Worm (Caenorhabditis elegans) whole organism, L1 larva: Measurements from ENCODE around the gene Y41E3.6.

ENCODE experiments used
- C04F5.9 ChIP-seq: sonication (generic microtip); optimal IDR thresholded peaks from 2 replicates; lab custom pipeline; 2016; ENCODE audit warnings: missing genetic modification characterization, missing compliant biosample characterization
- C16A3.4 ChIP-seq: fragments of 150-350 bp; optimal IDR thresholded peaks from 2 replicates; lab custom pipeline; 2014; ENCODE audit warnings: missing biosample characterization, missing genetic modification characterization
- C34B4.2 ChIP-seq: sonication (generic microtip); optimal IDR thresholded peaks from 2 replicates; lab custom pipeline; 2017; ENCODE audit warnings: mild to moderate bottlenecking, missing genetic modification characterization, missing compliant biosample characterization
- F16B12.6 ChIP-seq: fragments of 150-350 bp; optimal IDR thresholded peaks from 2 replicates; lab custom pipeline; 2014; ENCODE audit warnings: missing biosample characterization, missing genetic modification characterization
- aly-2 ChIP-seq: fragments of 150-350 bp; optimal IDR thresholded peaks from 2 replicates; lab custom pipeline; 2014; ENCODE audit warnings: missing biosample characterization, missing genetic modification characterization
- blmp-1 ChIP-seq: fragments of 150-350 bp; optimal IDR thresholded peaks from 2 replicates; lab custom pipeline; 2014; ENCODE audit warnings: missing biosample characterization, missing genetic modification characterization
- ces-1 ChIP-seq: fragments of 150-350 bp; optimal IDR thresholded peaks from 2 replicates; lab custom pipeline; 2014; ENCODE audit warnings: missing biosample characterization, missing genetic modification reagents, missing genetic modification characterization
- efl-1 ChIP-seq, 4 experiments: fragments of 150-350 bp; optimal IDR thresholded peaks in 3 of 4; peaks in 1 of 4; 1 replicate in 1 of 4; 2 replicates in 3 of 4; lab custom pipeline; 2014; ENCODE audit warnings: missing biosample characterization in 2 of 4, missing genetic modification characterization in 2 of 4, missing genetic modification reagents in 2 of 4
- egl-13 ChIP-seq: sonication (generic microtip); optimal IDR thresholded peaks from 2 replicates; lab custom pipeline; 2016; ENCODE audit warnings: missing genotype, missing genetic modification reagents, missing genetic modification characterization, missing compliant biosample characterization
- fos-1 ChIP-seq: fragments of 150-350 bp; optimal IDR thresholded peaks from 2 replicates; lab custom pipeline; 2014; ENCODE audit warnings: missing biosample characterization, missing genetic modification characterization
- hlh-4 ChIP-seq: sonication (generic microtip); optimal IDR thresholded peaks from 2 replicates; lab custom pipeline; 2016; ENCODE audit warnings: mild to moderate bottlenecking, missing genetic modification characterization, missing compliant biosample characterization
- irx-1 ChIP-seq: sonication (generic microtip); optimal IDR thresholded peaks from 2 replicates; lab custom pipeline; 2016; ENCODE audit warnings: missing genetic modification characterization, missing compliant biosample characterization
- isw-1 ChIP-seq: fragments of 200-800 bp; sonication (Bioruptor generic); IDR thresholded peaks from 2 replicates; pipeline ENCODE4 v1.3.6; 2022; ENCODE audit warnings: missing genetic modification characterization, missing compliant biosample characterization
- lin-15B ChIP-seq: fragments of 150-350 bp; sonication (generic microtip); optimal IDR thresholded peaks from 3 replicates; lab custom pipeline; 2014; ENCODE audit warnings: missing biosample characterization, missing genetic modification characterization
- lin-35 ChIP-seq, 2 experiments: fragments of 150-350 bp; optimal IDR thresholded peaks; 2 replicates each; lab custom pipeline; 2014; ENCODE audit warnings: missing biosample characterization in 2 of 2, missing genetic modification characterization in 2 of 2, missing genetic modification reagents in 2 of 2
- lsy-2 ChIP-seq, 2 experiments: fragments of 150-350 bp; optimal IDR thresholded peaks; 2 replicates each; lab custom pipeline; 2014; ENCODE audit warnings: missing biosample characterization in 2 of 2, missing genetic modification characterization in 2 of 2
- mdl-1 ChIP-seq, 2 experiments: fragments of 150-350 bp; optimal IDR thresholded peaks; 2 replicates each; lab custom pipeline; 2014 to 2017; ENCODE audit warnings: missing biosample characterization in 2 of 2, missing genetic modification characterization in 2 of 2, inconsistent platforms in 1 of 2
- nhr-71 ChIP-seq: sonication (generic microtip); optimal IDR thresholded peaks from 2 replicates; lab custom pipeline; 2016; ENCODE audit warnings: mild to moderate bottlenecking, missing genetic modification characterization, moderate library complexity, missing compliant biosample characterization
- nhr-76 ChIP-seq: sonication (generic microtip); optimal IDR thresholded peaks from 2 replicates; lab custom pipeline; 2017; ENCODE audit warnings: missing biosample characterization, missing genetic modification characterization
- nhr-84 ChIP-seq: sonication (generic microtip); optimal IDR thresholded peaks from 2 replicates; lab custom pipeline; 2017; ENCODE audit warnings: missing biosample characterization, missing genetic modification characterization
- nhr-85 ChIP-seq: sonication (generic microtip); peaks from one replicate; lab custom pipeline; 2016; ENCODE audit warnings: missing genetic modification characterization, inconsistent platforms, missing compliant biosample characterization
- pqm-1 ChIP-seq: sonication (generic microtip); optimal IDR thresholded peaks from 3 replicates; lab custom pipeline; 2017; ENCODE audit warnings: missing biosample characterization, missing genetic modification characterization
- rnt-1 ChIP-seq: sonication (generic microtip); optimal IDR thresholded peaks from 2 replicates; lab custom pipeline; 2016; ENCODE audit warnings: mild to moderate bottlenecking, missing genetic modification characterization, moderate library complexity, missing compliant biosample characterization
- snpc-4 ChIP-seq: fragments of 150-350 bp; optimal IDR thresholded peaks from 2 replicates; lab custom pipeline; 2014; ENCODE audit warnings: missing biosample characterization, missing genetic modification characterization
- sup-37 ChIP-seq: fragments of 200-800 bp; sonication (Bioruptor generic); optimal IDR thresholded peaks from 2 replicates; lab custom pipeline; 2018; ENCODE audit warnings: mild to moderate bottlenecking, missing genetic modification characterization, missing compliant biosample characterization
- swsn-7 ChIP-seq: sonication (generic microtip); optimal IDR thresholded peaks from 2 replicates; lab custom pipeline; 2016; ENCODE audit warnings: missing genetic modification characterization, missing compliant biosample characterization
- unc-130 ChIP-seq: fragments of 150-350 bp; optimal IDR thresholded peaks from 2 replicates; lab custom pipeline; 2017; ENCODE audit warnings: missing biosample characterization, missing genetic modification characterization, inconsistent platforms
- unc-30 ChIP-seq: sonication (generic microtip); optimal IDR thresholded peaks from 2 replicates; lab custom pipeline; 2017; ENCODE audit warnings: missing biosample characterization, missing genetic modification characterization
- xbp-1 ChIP-seq: sonication (generic microtip); optimal IDR thresholded peaks from 2 replicates; lab custom pipeline; 2016; ENCODE audit warnings: missing genetic modification characterization, missing compliant biosample characterization
- zag-1 ChIP-seq: fragments of 150-350 bp; optimal IDR thresholded peaks from 2 replicates; lab custom pipeline; 2014; ENCODE audit warnings: missing biosample characterization, missing genetic modification characterization
- zip-4 ChIP-seq: fragments of 200-800 bp; sonication (Bioruptor generic); optimal IDR thresholded peaks from 2 replicates; lab custom pipeline; 2018; ENCODE audit warnings: mild to moderate bottlenecking, missing genetic modification characterization, moderate library complexity, missing compliant biosample characterization
- ztf-4 ChIP-seq: fragments of 150-350 bp; optimal IDR thresholded peaks from 2 replicates; lab custom pipeline; 2014; ENCODE audit warnings: missing biosample characterization, missing genetic modification characterization

Y41E3.6 gene

DNA sequence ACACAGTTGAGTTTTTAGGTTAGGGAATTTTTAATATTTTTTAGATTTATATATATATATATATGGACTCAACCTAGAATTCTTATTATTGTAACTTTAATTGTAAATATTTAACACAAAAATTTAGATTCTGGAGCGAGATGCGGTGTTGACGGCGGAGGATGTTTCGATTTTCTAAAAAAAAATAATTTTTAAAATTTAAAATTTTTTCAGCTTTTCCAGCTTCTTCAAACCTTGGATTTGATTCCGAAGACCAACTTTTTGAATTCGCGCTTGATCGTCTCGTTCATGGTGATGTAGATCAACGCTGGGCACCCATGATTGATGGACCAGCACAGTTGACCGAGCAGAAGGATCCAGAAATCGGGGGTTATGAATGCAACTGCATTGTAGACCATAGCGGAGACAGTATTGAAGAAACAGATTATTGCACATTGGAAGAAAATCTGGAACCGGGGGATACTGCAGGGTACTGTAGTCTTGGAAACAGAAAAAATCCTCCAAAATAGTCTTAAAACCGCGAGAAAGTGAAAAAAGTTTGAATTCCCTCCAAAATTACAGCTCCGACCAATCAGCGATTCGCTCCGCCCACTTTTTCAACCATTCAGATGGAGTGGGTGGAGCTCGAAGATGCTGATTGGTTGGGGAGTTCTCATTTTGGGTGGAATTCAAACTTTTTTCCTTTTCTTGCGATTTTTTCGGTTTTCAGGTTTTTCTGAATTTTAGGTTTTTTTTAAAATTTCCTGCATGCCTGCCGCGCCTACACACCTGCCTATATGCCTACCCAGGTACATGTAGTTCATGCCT, 42.9 kb downstream of the Y41E3.6 start (continued):
- TF ChIP-seq rnt-1 (tag; lab: Kevin White, UChicago) (peak; percentile 9), nhr-71 (tag; lab: Kevin White, UChicago) (peak; percentile 56), pqm-1 (tag; lab: Kevin White, UChicago) (no peak), blmp-1 (tag; lab: Kevin White, UChicago) (no peak), nhr-76 (tag; lab: Kevin White, UChicago) (no peak), ztf-4 (tag; lab: Kevin White, UChicago) (peak; percentile 71), lin-35 (GFP tag; optimal IDR thresholded peaks at IDR 0.05; lab: Kevin White, UChicago) (no peak), zag-1 (tag; lab: Kevin White, UChicago) (no peak), lin-15B (tag; lab: Kevin White, UChicago) (no peak), lsy-2 (tag; optimal IDR thresholded peaks at IDR 0.05; lab: Kevin White, UChicago) (no peak), fos-1 (tag; lab: Kevin White, UChicago) (no peak), C04F5.9 (tag; lab: Kevin White, UChicago) (no peak), snpc-4 (tag; lab: Kevin White, UChicago) (no peak), irx-1 (tag; lab: Kevin White, UChicago) (no peak), F16B12.6 (tag; lab: Kevin White, UChicago) (no peak), nhr-85 (tag; lab: Kevin White, UChicago) (peak; percentile 64), nhr-84 (no peak), unc-30 (tag; lab: Kevin White, UChicago) (no peak), egl-13 (no peak), isw-1 (no peak), C16A3.4 (tag; lab: Kevin White, UChicago) (no peak), mdl-1 (tag; optimal IDR thresholded peaks at IDR 0.05; lab: Kevin White, UChicago) (no peak)
- TF ChIP-seq, all 84 proteins: peak for 10

ce11 chrIV:15051045-15051444, 44.5 kb downstream of the Y41E3.6 start:
- TF ChIP-seq efl-1 (optimal IDR thresholded peaks at IDR 0.05; lab: Kevin White, UChicago) (no peak), efl-1 (GFP tag; optimal IDR thresholded peaks at IDR 0.05 in 1 of 2; lab: Kevin White, UChicago) (peak in 1 of 2 experiments; percentile 82), ces-1 (GFP tag; lab: Kevin White, UChicago) (no peak)
- TF ChIP-seq, all 84 proteins: peak for 1

ce11 chrIV:15053271-15053670, 46.7 kb downstream of the Y41E3.6 start, which contains the start of gene srt-47:
Gene srt-47 (minus strand): TSS chrIV:15053371.
- TF ChIP-seq aly-2 (no peak), F16B12.6 (tag; lab: Kevin White, UChicago) (no peak), sup-37 (GFP tag; lab: Kevin White, UChicago) (no peak), hlh-4 (tag; lab: Kevin White, UChicago) (no peak), efl-1 (optimal IDR thresholded peaks at IDR 0.05; lab: Kevin White, UChicago) (no peak), efl-1 (GFP tag; optimal IDR thresholded peaks at IDR 0.05 in 1 of 2; lab: Kevin White, UChicago) (no peak), C34B4.2 (no peak), zag-1 (tag; lab: Kevin White, UChicago) (no peak), xbp-1 (tag; lab: Kevin White, UChicago) (no peak), unc-130 (tag; lab: Kevin White, UChicago) (no peak), zip-4 (no peak)

DNA sequence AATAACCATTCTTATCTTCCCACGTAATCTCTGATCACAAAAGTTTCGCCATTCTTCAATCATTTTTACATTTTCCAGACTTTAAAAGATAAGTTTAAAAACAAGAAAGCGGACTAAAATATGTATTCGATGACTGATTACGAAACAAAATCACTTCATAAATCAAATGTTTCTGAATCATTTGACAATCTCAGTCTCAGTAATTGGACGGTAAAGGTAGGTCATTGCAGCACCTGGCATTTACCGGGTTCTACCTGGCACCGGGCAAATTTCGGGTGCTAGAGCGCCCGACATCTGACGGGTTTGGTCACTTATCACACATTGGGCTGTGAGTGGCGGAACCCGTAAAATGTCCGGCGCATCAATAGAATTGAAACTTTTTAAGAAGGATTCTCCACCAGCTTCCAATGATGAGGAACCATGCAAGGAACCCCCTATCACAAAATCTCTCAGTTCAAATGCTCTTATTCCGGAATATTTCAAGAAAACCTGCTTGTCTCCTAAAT, 49.5 kb downstream of the Y41E3.6 start, which contains the start of gene Y41E3.19:
Gene Y41E3.19, plus strand, starts transcription at position 51 of the 506 bp plus-strand sequence.
- TF ChIP-seq lsy-2 (tag; optimal IDR thresholded peaks at IDR 0.05; lab: Kevin White, UChicago) (no peak), F16B12.6 (tag; lab: Kevin White, UChicago) (no peak), C34B4.2 (no peak), efl-1 (optimal IDR thresholded peaks at IDR 0.05; lab: Kevin White, UChicago) (no peak), efl-1 (GFP tag; optimal IDR thresholded peaks at IDR 0.05 in 1 of 2; lab: Kevin White, UChicago) (peak in 1 of 2 experiments; percentile 2), swsn-7 (tag; lab: Kevin White, UChicago) (no peak)
- TF ChIP-seq, all 84 proteins: peak for 1
